Worm (Caenorhabditis elegans): ENCODE measurements around the gene algn-12.

DNA sequence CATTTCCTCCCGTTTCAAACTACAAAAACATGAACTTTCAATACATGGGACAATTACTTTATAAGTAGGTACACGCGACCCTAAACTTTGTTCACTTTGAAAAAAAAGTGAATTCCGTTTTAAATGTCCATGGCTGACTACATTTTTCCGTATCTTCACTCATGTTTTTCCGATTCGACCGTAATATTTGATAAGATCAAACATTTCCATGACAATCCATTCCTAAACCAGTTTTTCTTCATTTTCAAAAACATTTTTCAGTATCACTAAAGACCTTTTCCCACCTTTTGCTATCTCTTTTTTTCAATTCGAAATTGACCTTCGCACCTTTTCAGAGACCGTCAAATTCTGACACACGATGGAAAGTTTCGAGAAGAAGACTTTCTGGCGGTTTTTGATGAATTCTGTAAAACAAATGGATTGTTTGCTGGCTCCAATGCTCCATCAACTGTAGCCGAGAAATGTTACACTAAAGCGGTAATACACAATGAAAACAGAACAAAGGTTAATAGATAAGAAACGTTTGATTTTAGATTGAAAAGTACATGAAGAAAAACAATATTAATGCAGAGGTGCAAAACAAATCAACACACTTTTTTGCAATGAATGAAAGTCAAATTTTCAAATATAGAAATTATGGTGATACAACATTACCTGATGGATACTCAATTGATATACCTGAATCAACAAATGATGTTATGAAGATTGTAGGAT lies 7.3 kb upstream of the algn-12 start:
- no peak for TF ChIP-seq skn-1 (tag; optimal IDR thresholded peaks at IDR 0.05)
- TF ChIP-seq elt-2 (tag; optimal IDR thresholded peaks at IDR 0.05), result no peak
- TF ChIP-seq ama-1 (optimal IDR thresholded peaks at IDR 0.05), result no peak
- TF ChIP-seq nhr-237 (tag; optimal IDR thresholded peaks at IDR 0.05), result no peak
- no peak for TF ChIP-seq ztf-4 (tag; optimal IDR thresholded peaks at IDR 0.05)
- no peak for TF ChIP-seq ztf-11 (tag; optimal IDR thresholded peaks at IDR 0.05)
- no peak for TF ChIP-seq snpc-4 (tag; optimal IDR thresholded peaks at IDR 0.05)
- TF ChIP-seq nhr-25 (tag; optimal IDR thresholded peaks at IDR 0.05), result no peak
- no peak for TF ChIP-seq ZK546.5 (tag; optimal IDR thresholded peaks at IDR 0.05)
- no peak for TF ChIP-seq lin-15B (tag; optimal IDR thresholded peaks at IDR 0.05)
- no peak for TF ChIP-seq nhr-12 (tag; optimal IDR thresholded peaks at IDR 0.05)
- TF ChIP-seq R02D3.7 (tag; optimal IDR thresholded peaks at IDR 0.05), result no peak
- TF ChIP-seq elt-1 (tag; optimal IDR thresholded peaks at IDR 0.05), result peak; percentile 16
- TF ChIP-seq ceh-82 (tag; optimal IDR thresholded peaks at IDR 0.05), result no peak
